Worm (Caenorhabditis elegans): ENCODE measurements around the gene T28A8.8.

DNA sequence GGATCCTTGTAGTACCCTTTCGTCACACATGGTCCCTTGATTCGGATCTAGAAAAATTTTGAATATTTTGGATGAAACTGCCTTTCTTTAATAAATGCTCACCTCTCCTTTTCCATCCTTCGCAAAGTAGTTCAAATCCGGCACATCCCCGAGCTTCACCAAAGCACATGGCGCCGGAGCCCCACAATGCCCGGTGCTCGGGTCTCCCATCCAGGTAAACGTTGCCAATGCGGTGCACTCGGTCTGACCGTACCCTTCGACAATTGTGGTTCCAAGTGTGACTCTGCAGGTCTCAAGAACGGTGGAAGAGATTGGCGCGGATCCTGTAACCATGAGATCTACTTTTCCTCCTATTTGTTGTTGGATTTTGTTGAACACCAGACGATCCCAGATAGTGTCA, 38.2 kb downstream of the T28A8.8 start:
- TF ChIP-seq Y22D7AL.16 (tag; optimal IDR thresholded peaks at IDR 0.05) (no peak), odd-2 (tag; optimal IDR thresholded peaks at IDR 0.05) (no peak), ets-4 (tag; optimal IDR thresholded peaks at IDR 0.05) (no peak), ama-1 (optimal IDR thresholded peaks at IDR 0.05) (no peak), pqm-1 (tag; optimal IDR thresholded peaks at IDR 0.05) (no peak), hlh-8 (tag; optimal IDR thresholded peaks at IDR 0.05) (no peak), K09A11.1 (tag; optimal IDR thresholded peaks at IDR 0.05; ENCODE audit: insufficient read depth) (no peak), unc-86 (tag; optimal IDR thresholded peaks at IDR 0.05) (no peak), eyg-1 (tag; optimal IDR thresholded peaks at IDR 0.05) (no peak), fkh-10 (GFP tag; optimal IDR thresholded peaks at IDR 0.05) (no peak), ceh-48 (tag; optimal IDR thresholded peaks at IDR 0.05) (no peak), pha-4 (tag; optimal IDR thresholded peaks at IDR 0.05) (no peak)

Measured in whole organism, late embryonic.